Fruit fly (Drosophila melanogaster) whole organism, embryonic: ENCODE data around the gene mrva.

Source experiments
- CG12236 ChIP-seq: fragments of 200-800 bp; sonication (Bioruptor generic); optimal IDR thresholded peaks from 2 replicates; lab custom pipeline; 2016; ENCODE audit warnings: missing biosample characterization, missing genetic modification characterization
- CG13775 ChIP-seq: fragments of 200-800 bp; sonication (Bioruptor generic); optimal IDR thresholded peaks from 3 replicates; lab custom pipeline; 2017; ENCODE audit warnings: missing biosample characterization, mild to moderate bottlenecking, missing genetic modification characterization
- CG16815 ChIP-seq: fragments of 200-800 bp; sonication (Bioruptor generic); optimal IDR thresholded peaks from 3 replicates; lab custom pipeline; 2017; ENCODE audit warnings: missing biosample characterization, mild to moderate bottlenecking, missing genetic modification characterization
- CTCF ChIP-seq: fragments of 200-800 bp; sonication (Bioruptor generic); optimal IDR thresholded peaks from 2 replicates; lab custom pipeline; 2017; ENCODE audit warnings: missing biosample characterization, mild to moderate bottlenecking, missing genetic modification characterization, moderate library complexity
- D19B ChIP-seq: fragments of 200-800 bp; sonication (Bioruptor generic); optimal IDR thresholded peaks from 2 replicates; lab custom pipeline; 2017; ENCODE audit warnings: missing biosample characterization, mild to moderate bottlenecking, missing genetic modification characterization
- Dll ChIP-seq: fragments of 200-800 bp; sonication (Bioruptor generic); IDR thresholded peaks from 4 replicates; pipeline ENCODE4 v1.3.6; 2022; ENCODE audit warnings: missing biosample characterization, missing genetic modification characterization; ENCODE audit not compliant: partially characterized antibody
- Nf-YC ChIP-seq: fragments of 200-800 bp; optimal IDR thresholded peaks from 3 replicates; lab custom pipeline; 2019; ENCODE audit warnings: missing biosample characterization, mild to moderate bottlenecking, missing genetic modification characterization, moderate library complexity
- Pdp1 ChIP-seq, 2 experiments: fragments of 200-800 bp; sonication (Bioruptor generic); optimal IDR thresholded peaks; 3 replicates each; lab custom pipeline; 2016; ENCODE audit warnings: missing biosample characterization in 2 of 2, missing genetic modification characterization in 2 of 2, mild to moderate bottlenecking in 1 of 2, moderate library complexity in 1 of 2
- bbx ChIP-seq: fragments of 200-800 bp; sonication (Bioruptor generic); IDR thresholded peaks from 2 replicates; pipeline ENCODE4 v1.3.6; 2022; ENCODE audit warnings: missing biosample characterization, missing genetic modification characterization; ENCODE audit not compliant: partially characterized antibody
- br ChIP-seq: fragments of >200 bp; optimal IDR thresholded peaks from 2 replicates; lab custom pipeline; 2017
- corto ChIP-seq: fragments of 200-800 bp; sonication (Bioruptor generic); optimal IDR thresholded peaks from 2 replicates; lab custom pipeline; 2016; ENCODE audit warnings: missing biosample characterization, mild to moderate bottlenecking, missing genetic modification characterization, moderate library complexity
- grau ChIP-seq: fragments of 200-800 bp; optimal IDR thresholded peaks from 3 replicates; lab custom pipeline; 2019; ENCODE audit warnings: missing biosample characterization, mild to moderate bottlenecking, missing genetic modification characterization, moderate library complexity
- pnt ChIP-seq: fragments of 200-800 bp; sonication (Bioruptor generic); optimal IDR thresholded peaks from 3 replicates; lab custom pipeline; 2016; ENCODE audit warnings: missing biosample characterization, missing genetic modification characterization
- sim ChIP-seq: fragments of 200-800 bp; sonication (Bioruptor generic); IDR thresholded peaks from 2 replicates; pipeline ENCODE4 v1.3.6; 2022; ENCODE audit warnings: missing biosample characterization, missing genetic modification characterization

DNA sequence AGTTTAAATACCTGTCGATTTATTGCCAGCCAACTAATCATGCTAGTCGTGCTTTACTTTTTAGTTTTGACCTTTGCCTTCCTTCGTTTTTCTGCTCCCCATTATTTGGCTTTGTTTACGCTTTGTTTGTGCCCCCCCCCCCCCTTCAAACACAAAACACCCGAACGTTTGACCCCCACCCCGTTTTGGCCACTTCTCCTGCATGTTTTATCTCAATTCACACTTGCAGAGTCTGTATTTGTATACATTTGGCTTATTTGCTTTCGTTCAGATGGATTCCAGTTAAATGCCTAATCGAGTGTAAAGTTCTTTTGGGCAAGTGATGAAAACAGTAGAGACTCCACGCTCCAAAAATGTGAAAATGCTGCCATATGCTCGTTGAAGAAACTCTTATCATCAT is 20.7 kb upstream of the mrva start:
- no peak for TF ChIP-seq corto (GFP tag; lab: Kevin White, UChicago)
- no peak for TF ChIP-seq bbx (GFP tag; lab: Robert Waterston, UW)
- TF ChIP-seq CG16815 (GFP tag; lab: Kevin White, UChicago): no peak
- TF ChIP-seq sim: no peak
- no peak for TF ChIP-seq CG13775 (GFP tag; lab: Kevin White, UChicago)
- no peak for TF ChIP-seq grau
- TF ChIP-seq Dll (GFP tag; lab: Robert Waterston, UW): no peak
- TF ChIP-seq Pdp1 (GFP tag; optimal IDR thresholded peaks at IDR 0.05; lab: Kevin White, UChicago): no peak
- no peak for TF ChIP-seq D19B (GFP tag; lab: Kevin White, UChicago)
- TF ChIP-seq CG12236 (GFP tag; lab: Kevin White, UChicago): no peak
- TF ChIP-seq Nf-YC (tag; lab: Kevin White, UChicago): peak; percentile 4
- no peak for TF ChIP-seq br (lab: Kevin White, UChicago)
- TF ChIP-seq CTCF: no peak
- TF ChIP-seq pnt (GFP tag; lab: Kevin White, UChicago): no peak
